Fruit fly (Drosophila melanogaster) whole organism, prepupa: ENCODE data around the gene Pcd.
A peak's percentile ranks its signal among the peaks of the same experiment; 100 is the strongest.

ENCODE experiments used
- Blimp-1 ChIP-seq: fragments of 200-800 bp; sonication (Bioruptor generic); optimal IDR thresholded peaks from 3 replicates; lab custom pipeline; 2017; ENCODE audit warnings: missing biosample characterization, missing genetic modification characterization, mild to moderate bottlenecking, moderate library complexity, missing genetic modification reagents
- CG10631 ChIP-seq: fragments of 200-800 bp; sonication (Bioruptor generic); optimal IDR thresholded peaks from 2 replicates; lab custom pipeline; 2016; ENCODE audit warnings: missing biosample characterization, missing genetic modification characterization
- CG10669 ChIP-seq: fragments of 200-800 bp; sonication (Bioruptor generic); optimal IDR thresholded peaks from 3 replicates; lab custom pipeline; 2018; ENCODE audit warnings: missing biosample characterization, mild to moderate bottlenecking, missing genetic modification characterization, moderate library complexity
- CG11294 ChIP-seq: fragments of 200-800 bp; sonication (Bioruptor generic); IDR thresholded peaks from 2 replicates; pipeline ENCODE4 v1.3.6; 2022; ENCODE audit warnings: missing biosample characterization, missing genetic modification characterization
- CG11762 ChIP-seq: fragments of 200-800 bp; sonication (Bioruptor generic); optimal IDR thresholded peaks from 3 replicates; lab custom pipeline; 2016; ENCODE audit warnings: missing biosample characterization, missing genetic modification characterization; ENCODE audit not compliant: insufficient read depth
- CG11902 ChIP-seq: fragments of 200-800 bp; sonication (Bioruptor generic); optimal IDR thresholded peaks from 3 replicates; lab custom pipeline; 2016; ENCODE audit warnings: missing biosample characterization, missing genetic modification characterization
- CG15336 ChIP-seq: fragments of 200-800 bp; sonication (Bioruptor generic); IDR thresholded peaks from 2 replicates; pipeline ENCODE4 v1.3.6; 2022; ENCODE audit warnings: missing biosample characterization, missing genetic modification characterization
- CG3032 ChIP-seq: fragments of 200-800 bp; optimal IDR thresholded peaks from 2 replicates; lab custom pipeline; 2019; ENCODE audit warnings: missing biosample characterization, mild to moderate bottlenecking, missing genetic modification characterization, moderate library complexity
- CG31627 ChIP-seq: fragments of 200-800 bp; sonication (Bioruptor generic); optimal IDR thresholded peaks from 3 replicates; lab custom pipeline; 2016; ENCODE audit warnings: missing biosample characterization, missing genetic modification characterization
- CG32006 ChIP-seq: fragments of 200-800 bp; sonication (Bioruptor generic); optimal IDR thresholded peaks from 3 replicates; lab custom pipeline; 2017; ENCODE audit warnings: missing biosample characterization, mild to moderate bottlenecking, missing genetic modification characterization
- CG34406 ChIP-seq: fragments of 200-800 bp; sonication (Bioruptor generic); optimal IDR thresholded peaks from 3 replicates; lab custom pipeline; 2016; ENCODE audit warnings: missing biosample characterization, missing genetic modification characterization
- CG3919 ChIP-seq: fragments of 200-800 bp; sonication (Bioruptor generic); optimal IDR thresholded peaks from 3 replicates; lab custom pipeline; 2016; ENCODE audit warnings: missing biosample characterization, missing genetic modification characterization
- CG6163 ChIP-seq: fragments of 200-800 bp; sonication (Bioruptor generic); IDR thresholded peaks from 3 replicates; pipeline ENCODE4 v1.3.6; 2022; ENCODE audit warnings: missing biosample characterization, missing genetic modification characterization
- CG6792 ChIP-seq: fragments of 200-800 bp; sonication (Bioruptor generic); optimal IDR thresholded peaks from 3 replicates; lab custom pipeline; 2016; ENCODE audit warnings: missing biosample characterization, missing genetic modification characterization
- CG6854 ChIP-seq: fragments of 200-800 bp; sonication (Bioruptor generic); optimal IDR thresholded peaks from 2 replicates; lab custom pipeline; 2017; ENCODE audit warnings: missing biosample characterization, mild to moderate bottlenecking, missing genetic modification characterization
- CG8119 ChIP-seq: fragments of 200-800 bp; sonication (Bioruptor generic); IDR thresholded peaks from 3 replicates; pipeline ENCODE4 v1.3.6; 2022; ENCODE audit warnings: missing biosample characterization, missing genetic modification characterization
- CG8632 ChIP-seq: fragments of 200-800 bp; sonication (Bioruptor generic); optimal IDR thresholded peaks from 3 replicates; lab custom pipeline; 2016; ENCODE audit warnings: missing biosample characterization, missing genetic modification characterization
- Eip75B ChIP-seq: fragments of 200-800 bp; sonication (Bioruptor generic); optimal IDR thresholded peaks from 3 replicates; lab custom pipeline; 2016; ENCODE audit warnings: missing biosample characterization, missing genetic modification characterization
- Eip78C ChIP-seq: fragments of 200-800 bp; sonication (Bioruptor generic); peaks from one replicate; lab custom pipeline; 2016; ENCODE audit warnings: missing biosample characterization, missing genetic modification characterization
- Eip93F ChIP-seq: fragments of 200-800 bp; sonication (Bioruptor generic); optimal IDR thresholded peaks from 2 replicates; lab custom pipeline; 2016; ENCODE audit warnings: missing biosample characterization, mild to moderate bottlenecking, missing genetic modification characterization
- Ets21C ChIP-seq: fragments of 200-800 bp; sonication (Bioruptor generic); optimal IDR thresholded peaks from 3 replicates; lab custom pipeline; 2016; ENCODE audit warnings: missing biosample characterization, missing genetic modification characterization
- Gug ChIP-seq: fragments of 200-800 bp; sonication (Bioruptor generic); IDR thresholded peaks from 2 replicates; pipeline ENCODE4 v1.3.6; 2022; ENCODE audit warnings: missing biosample characterization, missing genetic modification characterization
- Hr38 ChIP-seq: sonication (Bioruptor generic); optimal IDR thresholded peaks from 2 replicates; lab custom pipeline; 2016; ENCODE audit warnings: missing biosample characterization, missing genetic modification characterization
- Hr39 ChIP-seq: fragments of 200-800 bp; sonication (Bioruptor generic); optimal IDR thresholded peaks from 2 replicates; lab custom pipeline; 2016; ENCODE audit warnings: missing biosample characterization, missing genetic modification characterization
- Hr4 ChIP-seq: fragments of 200-800 bp; sonication (Bioruptor generic); optimal IDR thresholded peaks from 3 replicates; lab custom pipeline; 2016; ENCODE audit warnings: missing biosample characterization, missing genetic modification characterization
- Lpt ChIP-seq: fragments of 200-800 bp; sonication (Bioruptor generic); optimal IDR thresholded peaks from 3 replicates; lab custom pipeline; 2016; ENCODE audit warnings: missing biosample characterization, missing genetic modification characterization
- Met ChIP-seq: fragments of 200-800 bp; sonication (Bioruptor generic); optimal IDR thresholded peaks from 3 replicates; lab custom pipeline; 2016; ENCODE audit warnings: missing biosample characterization, missing genetic modification characterization
- OdsH ChIP-seq: fragments of 200-800 bp; sonication (Bioruptor generic); optimal IDR thresholded peaks from 3 replicates; lab custom pipeline; 2016; ENCODE audit warnings: missing biosample characterization, missing genetic modification characterization
- Sox14 ChIP-seq: fragments of 200-800 bp; sonication (Bioruptor generic); optimal IDR thresholded peaks from 3 replicates; lab custom pipeline; 2016; ENCODE audit warnings: missing biosample characterization, missing genetic modification characterization
- Sox15 ChIP-seq: fragments of 200-800 bp; sonication (Bioruptor generic); optimal IDR thresholded peaks from 3 replicates; lab custom pipeline; 2016; ENCODE audit warnings: missing biosample characterization, missing genetic modification characterization
- acj6 ChIP-seq: fragments of 200-800 bp; sonication (Bioruptor generic); optimal IDR thresholded peaks from 3 replicates; lab custom pipeline; 2016; ENCODE audit warnings: missing biosample characterization, missing genetic modification characterization
- dac ChIP-seq: fragments of 200-800 bp; sonication (Bioruptor generic); optimal IDR thresholded peaks from 2 replicates; lab custom pipeline; 2017; ENCODE audit warnings: missing biosample characterization, mild to moderate bottlenecking, missing genetic modification characterization
- eg ChIP-seq: fragments of 200-800 bp; sonication (Bioruptor generic); IDR thresholded peaks from 3 replicates; pipeline ENCODE4 v1.3.6; 2022; ENCODE audit warnings: missing biosample characterization, missing genetic modification characterization
- esn ChIP-seq: fragments of 200-800 bp; sonication (Bioruptor generic); optimal IDR thresholded peaks from 2 replicates; lab custom pipeline; 2016; ENCODE audit warnings: missing biosample characterization, mild to moderate bottlenecking, missing genetic modification characterization, moderate library complexity
- fkh ChIP-seq: fragments of 200-800 bp; sonication (Bioruptor generic); optimal IDR thresholded peaks from 3 replicates; lab custom pipeline; 2017; ENCODE audit warnings: missing biosample characterization, mild to moderate bottlenecking, missing genetic modification characterization, moderate library complexity
- lz ChIP-seq: fragments of 200-800 bp; sonication (Bioruptor generic); optimal IDR thresholded peaks from 3 replicates; lab custom pipeline; 2016; ENCODE audit warnings: missing biosample characterization, missing genetic modification characterization
- salr ChIP-seq, 2 experiments: fragments of 200-800 bp; sonication (Bioruptor generic); optimal IDR thresholded peaks; 3 replicates each; lab custom pipeline; 2016 to 2018; ENCODE audit warnings: missing biosample characterization in 2 of 2, missing genetic modification characterization in 2 of 2, mild to moderate bottlenecking in 1 of 2
- ss ChIP-seq, 2 experiments: fragments of 200-800 bp; sonication (Bioruptor generic); optimal IDR thresholded peaks; 2 replicates in 1 of 2; 3 replicates in 1 of 2; lab custom pipeline; 2017 to 2018; ENCODE audit warnings: mild to moderate bottlenecking in 2 of 2, missing biosample characterization in 2 of 2, missing genetic modification characterization in 2 of 2, moderate library complexity in 1 of 2
- svp ChIP-seq: fragments of 200-800 bp; sonication (Bioruptor generic); peaks from one replicate; lab custom pipeline; 2016; ENCODE audit warnings: missing biosample characterization, missing genetic modification characterization
- vri ChIP-seq: fragments of 200-800 bp; sonication (Bioruptor generic); optimal IDR thresholded peaks from 3 replicates; lab custom pipeline; 2016; ENCODE audit warnings: missing biosample characterization, mild to moderate bottlenecking, missing genetic modification characterization

Pcd gene

DNA sequence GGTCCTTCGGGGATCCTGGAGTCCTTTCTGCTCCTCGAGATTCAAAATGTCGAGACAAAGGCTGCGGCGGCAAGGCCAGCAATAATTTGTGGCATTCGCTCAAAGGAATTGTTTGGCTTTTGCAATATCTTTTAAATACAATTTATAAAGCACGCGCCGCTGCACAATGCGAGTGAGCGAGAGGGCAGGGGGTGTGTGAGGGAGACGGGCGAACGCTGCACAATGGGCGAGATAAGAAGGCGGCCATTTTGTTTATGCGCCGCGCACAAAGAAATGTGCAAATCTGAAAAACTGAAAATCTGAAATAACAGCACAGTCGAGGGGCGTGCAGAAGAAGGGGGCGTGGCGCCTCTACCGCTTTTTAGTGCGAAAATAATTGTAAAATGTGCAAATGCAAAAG is 14.6 kb upstream of the Pcd start:
- TF ChIP-seq Gug (GFP tag; lab: Robert Waterston, UW) (no peak), CG3032 (tag; lab: Kevin White, UChicago) (no peak), CG11902 (GFP tag; lab: Kevin White, UChicago) (no peak), Sox14 (GFP tag; lab: Kevin White, UChicago) (peak; percentile 55), Hr38 (no peak), CG11762 (no peak), lz (no peak), OdsH (GFP tag; lab: Kevin White, UChicago) (no peak), esn (no peak), eg (GFP tag; lab: Robert Waterston, UW) (no peak), svp (GFP tag; lab: Kevin White, UChicago) (peak; percentile 4), CG6854 (GFP tag; lab: Kevin White, UChicago) (no peak), Eip93F (GFP tag; lab: Kevin White, UChicago) (no peak)
- TF ChIP-seq, all 60 proteins: peak for 2

dm6 chr3R:29711434-29711833 is 11.5 kb upstream of the Pcd start:
- TF ChIP-seq Eip78C (GFP tag; lab: Kevin White, UChicago) = peak; percentile 13
- no peak for TF ChIP-seq CG11762
- TF ChIP-seq Eip75B (GFP tag; lab: Kevin White, UChicago) = no peak

DNA sequence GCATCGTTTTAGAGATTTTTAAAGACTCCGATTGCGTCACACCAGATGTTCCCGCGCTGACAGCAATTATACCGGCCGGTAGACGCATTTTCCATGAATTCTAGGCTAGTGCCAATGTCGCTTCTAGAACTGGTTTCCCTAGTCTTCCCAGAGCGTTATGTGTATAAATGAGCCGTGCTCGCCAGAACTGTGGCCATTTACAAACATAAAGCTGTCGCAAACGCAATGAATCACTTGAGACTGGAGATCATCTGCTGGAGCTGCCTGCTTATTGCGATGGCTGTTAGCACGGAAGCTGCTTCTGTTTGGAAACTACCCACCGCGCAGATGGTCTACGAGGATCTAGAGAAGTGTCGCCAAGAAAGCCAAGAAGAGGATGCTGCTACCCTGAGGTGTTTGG is 8.6 kb upstream of the Pcd start, which contains the start of gene Obp99d:
Gene Obp99d, plus strand, starts transcription at position 192 of the 400 bp plus-strand sequence.
- TF ChIP-seq Hr4 = no peak
- TF ChIP-seq CG10669 (GFP tag; lab: Kevin White, UChicago) = no peak
- TF ChIP-seq CG6792 (GFP tag; lab: Kevin White, UChicago) = no peak
- TF ChIP-seq Sox15 = no peak
- no peak for TF ChIP-seq CG11762
- no peak for TF ChIP-seq CG32006 (GFP tag; lab: Kevin White, UChicago)
- no peak for TF ChIP-seq CG8119 (GFP tag; lab: Robert Waterston, UW)
- no peak for TF ChIP-seq Lpt
- TF ChIP-seq fkh (GFP tag; lab: Kevin White, UChicago) = no peak
- TF ChIP-seq Blimp-1 (GFP tag; lab: Kevin White, UChicago) = no peak
- TF ChIP-seq salr (GFP tag; optimal IDR thresholded peaks at IDR 0.05; lab: Kevin White, UChicago) = no peak
- no peak for TF ChIP-seq CG15336 (GFP tag; lab: Robert Waterston, UW)
- TF ChIP-seq Gug (GFP tag; lab: Robert Waterston, UW) = no peak
- TF ChIP-seq Hr39 (GFP tag; lab: Kevin White, UChicago) = no peak
- TF ChIP-seq Hr38 = no peak
- no peak for TF ChIP-seq CG11294 (GFP tag; lab: Robert Waterston, UW)
- no peak for TF ChIP-seq CG34406 (GFP tag; lab: Kevin White, UChicago)
- no peak for TF ChIP-seq CG11902 (GFP tag; lab: Kevin White, UChicago)

DNA sequence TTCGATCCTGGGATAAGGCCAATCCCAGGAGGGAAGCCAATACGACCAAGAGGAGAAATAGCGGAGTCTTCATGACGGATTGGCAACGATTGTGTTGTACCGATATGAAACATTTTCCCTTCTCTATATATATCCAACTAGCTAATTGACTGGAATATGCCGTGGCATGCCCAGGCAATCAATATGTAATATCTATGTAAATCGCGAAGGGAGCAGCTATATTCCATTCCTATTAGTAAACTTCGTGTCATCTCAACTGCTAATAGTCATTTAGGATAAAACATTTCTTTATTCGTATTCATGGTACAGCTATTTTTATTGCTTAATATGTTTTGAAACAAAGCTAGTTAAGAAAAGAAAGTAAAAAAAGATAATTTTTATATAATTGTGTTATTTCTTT is 7.7 kb upstream of the Pcd start, which contains the start of gene Dup99B:
Gene Dup99B, minus strand, starts transcription at position 101 of the 400 bp plus-strand sequence.
- TF ChIP-seq ss (GFP tag; optimal IDR thresholded peaks at IDR 0.05; lab: Kevin White, UChicago) = no peak
- TF ChIP-seq Ets21C (GFP tag; lab: Kevin White, UChicago) = no peak
- no peak for TF ChIP-seq dac (GFP tag; lab: Kevin White, UChicago)
- TF ChIP-seq CG6163 (GFP tag; lab: Robert Waterston, UW) = no peak
- no peak for TF ChIP-seq CG10631 (GFP tag; lab: Kevin White, UChicago)
- no peak for TF ChIP-seq OdsH (GFP tag; lab: Kevin White, UChicago)
- TF ChIP-seq CG3919 (GFP tag; lab: Kevin White, UChicago) = no peak
- no peak for TF ChIP-seq CG11762
- no peak for TF ChIP-seq CG31627 (GFP tag; lab: Kevin White, UChicago)
- no peak for TF ChIP-seq Eip75B (GFP tag; lab: Kevin White, UChicago)
- TF ChIP-seq acj6 (GFP tag; lab: Kevin White, UChicago) = no peak
- TF ChIP-seq Lpt = no peak
- no peak for TF ChIP-seq Met (GFP tag; lab: Kevin White, UChicago)
- no peak for TF ChIP-seq CG32006 (GFP tag; lab: Kevin White, UChicago)
- no peak for TF ChIP-seq Eip93F (GFP tag; lab: Kevin White, UChicago)
- no peak for TF ChIP-seq vri
- no peak for TF ChIP-seq CG15336 (GFP tag; lab: Robert Waterston, UW)
- TF ChIP-seq CG8632 (GFP tag; lab: Kevin White, UChicago) = no peak
- TF ChIP-seq Gug (GFP tag; lab: Robert Waterston, UW) = no peak
